Fruit fly (Drosophila melanogaster) whole organism, embryonic: ENCODE measurements around the gene spidey.

Source experiments
- Adf1 ChIP-seq: fragments of 200-800 bp; sonication (Bioruptor generic); IDR thresholded peaks from 2 replicates; pipeline ENCODE4 v1.3.6; 2022; ENCODE audit warnings: missing biosample characterization, missing genetic modification characterization
- BEAF-32 ChIP-seq: fragments of 200-800 bp; sonication (Bioruptor generic); optimal IDR thresholded peaks from 3 replicates; lab custom pipeline; 2017; ENCODE audit warnings: missing biosample characterization, missing genetic modification characterization, mild to moderate bottlenecking, moderate library complexity, missing genetic modification reagents
- CG11093 ChIP-seq: fragments of 200-800 bp; sonication (Bioruptor generic); IDR thresholded peaks from 3 replicates; pipeline ENCODE4 v1.3.6; 2022; ENCODE audit warnings: missing biosample characterization, missing genetic modification characterization
- CG13123 ChIP-seq: fragments of 200-800 bp; sonication (Bioruptor generic); optimal IDR thresholded peaks from 2 replicates; lab custom pipeline; 2016; ENCODE audit warnings: missing biosample characterization, missing genetic modification characterization
- CG15479 ChIP-seq: fragments of 200-800 bp; sonication (Bioruptor generic); optimal IDR thresholded peaks from 3 replicates; lab custom pipeline; 2019; ENCODE audit warnings: missing biosample characterization, mild to moderate bottlenecking, missing genetic modification characterization, moderate library complexity
- CG16779 ChIP-seq: fragments of 200-800 bp; sonication (Bioruptor generic); IDR thresholded peaks from 2 replicates; pipeline ENCODE4 v1.3.6; 2022; ENCODE audit warnings: missing biosample characterization, missing genetic modification characterization
- CG2120 ChIP-seq: fragments of 200-800 bp; sonication (Bioruptor generic); optimal IDR thresholded peaks from 3 replicates; lab custom pipeline; 2016; ENCODE audit warnings: missing biosample characterization, missing genetic modification characterization
- CG30403 ChIP-seq: fragments of 200-800 bp; sonication (Bioruptor generic); optimal IDR thresholded peaks from 3 replicates; lab custom pipeline; 2016; ENCODE audit warnings: missing biosample characterization, missing genetic modification characterization
- CG3065 ChIP-seq: fragments of 200-800 bp; sonication (Bioruptor generic); optimal IDR thresholded peaks from 2 replicates; lab custom pipeline; 2016; ENCODE audit warnings: missing biosample characterization, missing genetic modification characterization
- CG32532 ChIP-seq: fragments of 200-800 bp; sonication (Bioruptor generic); IDR thresholded peaks from 2 replicates; pipeline ENCODE4 v1.3.6; 2022; ENCODE audit warnings: missing biosample characterization, missing genetic modification characterization
- CG32772 ChIP-seq: fragments of 200-800 bp; sonication (Bioruptor generic); IDR thresholded peaks from 2 replicates; pipeline ENCODE4 v1.3.6; 2022; ENCODE audit warnings: missing biosample characterization, missing genetic modification characterization
- CG8924 ChIP-seq: fragments of 200-800 bp; optimal IDR thresholded peaks from 3 replicates; lab custom pipeline; 2019; ENCODE audit warnings: missing biosample characterization, mild to moderate bottlenecking, missing genetic modification characterization, moderate library complexity
- CrebB ChIP-seq: fragments of 200-800 bp; sonication (Bioruptor generic); optimal IDR thresholded peaks from 3 replicates; lab custom pipeline; 2018; ENCODE audit warnings: missing biosample characterization, mild to moderate bottlenecking, missing genetic modification characterization
- Deaf1 ChIP-seq: fragments of 200-800 bp; optimal IDR thresholded peaks from 3 replicates; lab custom pipeline; 2019; ENCODE audit warnings: missing biosample characterization, mild to moderate bottlenecking, missing genetic modification characterization, moderate library complexity
- Dfd ChIP-seq, 2 experiments: fragments of >200 bp; optimal IDR thresholded peaks; 2 replicates each; lab custom pipeline; 2017; ENCODE audit warnings: missing biosample characterization in 2 of 2, missing genetic modification characterization in 2 of 2
- Drgx ChIP-seq: fragments of 200-800 bp; sonication (Bioruptor generic); IDR thresholded peaks from 2 replicates; pipeline ENCODE4 v1.3.6; 2022; ENCODE audit warnings: missing biosample characterization, missing genetic modification characterization
- Hey ChIP-seq: fragments of 200-800 bp; sonication (Bioruptor generic); optimal IDR thresholded peaks from 3 replicates; lab custom pipeline; 2018; ENCODE audit warnings: missing biosample characterization, mild to moderate bottlenecking, missing genetic modification characterization
- Hr39 ChIP-seq: fragments of >200 bp; optimal IDR thresholded peaks from 2 replicates; lab custom pipeline; 2017
- Lim3 ChIP-seq: fragments of 200-800 bp; sonication (Bioruptor generic); IDR thresholded peaks from 2 replicates; pipeline ENCODE4 v1.3.6; 2022; ENCODE audit warnings: missing biosample characterization, missing genetic modification characterization
- NC2β ChIP-seq: fragments of 200-800 bp; sonication (Bioruptor generic); optimal IDR thresholded peaks from 2 replicates; lab custom pipeline; 2016; ENCODE audit warnings: missing biosample characterization, missing genetic modification characterization
- Opbp ChIP-seq: fragments of 200-800 bp; sonication (Bioruptor generic); IDR thresholded peaks from 3 replicates; pipeline ENCODE4 v1.3.6; 2022; ENCODE audit warnings: missing biosample characterization, missing genetic modification characterization; ENCODE audit not compliant: partially characterized antibody
- Scr ChIP-seq: fragments of 200-800 bp; sonication (Bioruptor generic); IDR thresholded peaks from 2 replicates; pipeline ENCODE4 v1.3.6; 2022; ENCODE audit warnings: missing biosample characterization, missing genetic modification characterization; ENCODE audit not compliant: partially characterized antibody
- Side ChIP-seq: fragments of 200-800 bp; sonication (Bioruptor generic); optimal IDR thresholded peaks from 2 replicates; lab custom pipeline; 2016; ENCODE audit warnings: missing biosample characterization, missing genetic modification characterization
- Sox102F ChIP-seq: fragments of 200-800 bp; sonication (Bioruptor generic); optimal IDR thresholded peaks from 2 replicates; lab custom pipeline; 2018; ENCODE audit warnings: missing biosample characterization, mild to moderate bottlenecking, missing genetic modification characterization, moderate library complexity
- Sry-δ ChIP-seq: fragments of 200-800 bp; sonication (Bioruptor generic); optimal IDR thresholded peaks from 2 replicates; lab custom pipeline; 2016; ENCODE audit warnings: missing biosample characterization, missing genetic modification characterization
- Taf1 ChIP-seq: fragments of 200-800 bp; sonication (Bioruptor generic); IDR thresholded peaks from 2 replicates; pipeline ENCODE4 v1.3.6; 2022; ENCODE audit warnings: missing biosample characterization, missing genetic modification characterization
- Trl ChIP-seq, 3 experiments: fragments of >200 bp in 2 of 3; fragments of 200-800 bp in 1 of 3; sonication (Bioruptor generic) in 1 of 3; optimal IDR thresholded peaks; 2 replicates in 1 of 3; 3 replicates in 2 of 3; lab custom pipeline; 2016 to 2017; ENCODE audit warnings: missing biosample characterization in 1 of 3, missing genetic modification characterization in 1 of 3
- ac ChIP-seq: fragments of 200-800 bp; sonication (Bioruptor generic); optimal IDR thresholded peaks from 3 replicates; lab custom pipeline; 2017; ENCODE audit warnings: missing biosample characterization, mild to moderate bottlenecking, missing genetic modification characterization
- al ChIP-seq: fragments of 200-800 bp; sonication (Bioruptor generic); IDR thresholded peaks from 2 replicates; pipeline ENCODE4 v1.3.6; 2022; ENCODE audit warnings: missing biosample characterization, missing genetic modification characterization
- ara ChIP-seq: fragments of 200-800 bp; sonication (Bioruptor generic); IDR thresholded peaks from 2 replicates; pipeline ENCODE4 v1.3.6; 2022; ENCODE audit warnings: missing biosample characterization, missing genetic modification characterization
- br ChIP-seq: fragments of >200 bp; optimal IDR thresholded peaks from 2 replicates; lab custom pipeline; 2017
- cg ChIP-seq: fragments of 200-800 bp; sonication (Bioruptor generic); optimal IDR thresholded peaks from 3 replicates; lab custom pipeline; 2019; ENCODE audit warnings: missing biosample characterization, mild to moderate bottlenecking, missing genetic modification characterization, moderate library complexity
- da ChIP-seq: fragments of 200-800 bp; sonication (Bioruptor generic); optimal IDR thresholded peaks from 2 replicates; lab custom pipeline; 2016; ENCODE audit warnings: missing biosample characterization, missing genetic modification characterization
- emc ChIP-seq: fragments of 200-800 bp; sonication (Bioruptor generic); optimal IDR thresholded peaks from 2 replicates; lab custom pipeline; 2016; ENCODE audit warnings: missing biosample characterization, missing genetic modification characterization
- eve ChIP-seq, 2 experiments: fragments of >200 bp; optimal IDR thresholded peaks; 2 replicates each; lab custom pipeline; 2017; ENCODE audit warnings: missing biosample characterization in 2 of 2, missing genetic modification characterization in 2 of 2
- grn ChIP-seq: fragments of 200-800 bp; sonication (Bioruptor generic); optimal IDR thresholded peaks from 3 replicates; lab custom pipeline; 2017; ENCODE audit warnings: missing biosample characterization, missing genetic modification characterization
- hkb ChIP-seq, 2 experiments: fragments of 200-800 bp in 1 of 2; fragments of >200 bp in 1 of 2; sonication (Bioruptor generic) in 1 of 2; IDR thresholded peaks in 1 of 2; optimal IDR thresholded peaks in 1 of 2; 2 replicates each; pipeline versions ENCODE4 v1.3.6 to Lab custom; 2017 to 2022; ENCODE audit warnings: missing biosample characterization in 1 of 2, missing genetic modification characterization in 1 of 2
- jigr1 ChIP-seq: fragments of 200-800 bp; sonication (Bioruptor generic); IDR thresholded peaks from 3 replicates; pipeline ENCODE4 v1.3.6; 2022; ENCODE audit warnings: missing biosample characterization, missing genetic modification characterization
- lab ChIP-seq: fragments of 200-800 bp; sonication (Bioruptor generic); optimal IDR thresholded peaks from 3 replicates; lab custom pipeline; 2017; ENCODE audit warnings: missing biosample characterization, missing genetic modification characterization, mild to moderate bottlenecking, moderate library complexity, missing genetic modification reagents
- lola ChIP-seq, 3 experiments: fragments of >200 bp in 2 of 3; fragments of 200-800 bp in 1 of 3; sonication (Bioruptor generic) in 1 of 3; optimal IDR thresholded peaks; 2 replicates each; lab custom pipeline; 2017 to 2019; ENCODE audit warnings: missing biosample characterization in 3 of 3, missing genetic modification characterization in 3 of 3, mild to moderate bottlenecking in 1 of 3, moderate library complexity in 1 of 3
- nerfin-1 ChIP-seq: fragments of 200-800 bp; sonication (Bioruptor generic); optimal IDR thresholded peaks from 3 replicates; lab custom pipeline; 2019; ENCODE audit warnings: missing biosample characterization, mild to moderate bottlenecking, missing genetic modification characterization, moderate library complexity
- odd ChIP-seq: fragments of 200-800 bp; sonication (Bioruptor generic); optimal IDR thresholded peaks from 2 replicates; lab custom pipeline; 2017; ENCODE audit warnings: missing biosample characterization, mild to moderate bottlenecking, missing genetic modification characterization
- org-1 ChIP-seq: fragments of 200-800 bp; sonication (Bioruptor generic); optimal IDR thresholded peaks from 2 replicates; lab custom pipeline; 2017; ENCODE audit warnings: missing biosample characterization, missing genetic modification characterization
- peb ChIP-seq: fragments of 200-800 bp; sonication (Bioruptor generic); IDR thresholded peaks from 2 replicates; pipeline ENCODE4 v1.3.6; 2022; ENCODE audit warnings: missing biosample characterization, missing genetic modification characterization
- prd ChIP-seq, 3 experiments: fragments of >200 bp in 2 of 3; fragments of 200-800 bp in 1 of 3; sonication (Bioruptor generic) in 1 of 3; optimal IDR thresholded peaks in 2 of 3; IDR thresholded peaks in 1 of 3; 2 replicates in 2 of 3; 3 replicates in 1 of 3; pipeline versions ENCODE4 v1.3.6 to Lab custom; 2017 to 2022; ENCODE audit warnings: missing biosample characterization in 1 of 3, missing genetic modification characterization in 1 of 3
- ranshi ChIP-seq: fragments of 200-800 bp; sonication (Bioruptor generic); IDR thresholded peaks from 2 replicates; pipeline ENCODE4 v1.3.6; 2022; ENCODE audit warnings: missing biosample characterization, missing genetic modification characterization
- ro ChIP-seq: fragments of 200-800 bp; sonication (Bioruptor generic); IDR thresholded peaks from 2 replicates; pipeline ENCODE4 v1.3.6; 2022; ENCODE audit warnings: missing biosample characterization, missing genetic modification characterization
- slbo ChIP-seq: fragments of 200-800 bp; sonication (Bioruptor generic); IDR thresholded peaks from 2 replicates; pipeline ENCODE4 v1.3.6; 2022; ENCODE audit warnings: missing biosample characterization, missing genetic modification characterization
- sr ChIP-seq: fragments of 200-800 bp; sonication (Bioruptor generic); IDR thresholded peaks from 3 replicates; pipeline ENCODE4 v1.3.6; 2022; ENCODE audit warnings: missing biosample characterization, missing genetic modification characterization
- wek ChIP-seq: fragments of 200-800 bp; sonication (Bioruptor generic); optimal IDR thresholded peaks from 3 replicates; lab custom pipeline; 2018; ENCODE audit warnings: missing biosample characterization, mild to moderate bottlenecking, missing genetic modification characterization, moderate library complexity
- zfh1 ChIP-seq: fragments of 200-800 bp; sonication (Bioruptor generic); IDR thresholded peaks from 3 replicates; pipeline ENCODE4 v1.3.6; 2022; ENCODE audit warnings: missing biosample characterization, missing genetic modification characterization

Gene spidey

dm6 chrX:7934679-7935078 is 25.9 kb downstream of the spidey start, which contains the start of gene RpS14b (continued):
- TF ChIP-seq CG32532 (GFP tag; lab: Robert Waterston, UW) (peak; percentile 83), eve (GFP tag; optimal IDR thresholded peaks at IDR 0.05; lab: Kevin White, UChicago) (no peak), Sox102F (GFP tag; lab: Kevin White, UChicago) (no peak), Deaf1 (tag; lab: Kevin White, UChicago) (peak; percentile 7), BEAF-32 (GFP tag; lab: Kevin White, UChicago) (peak; percentile 81), al (GFP tag; lab: Robert Waterston, UW) (peak; percentile 38; the same call in 1 of the 2 replicates), slbo (peak; percentile 75), ac (no peak), CG13123 (GFP tag; lab: Kevin White, UChicago) (no peak), br (lab: Kevin White, UChicago) (no peak), hkb (optimal IDR thresholded peaks at IDR 0.05; lab: Kevin White, UChicago) (peak; percentile 36), hkb (GFP tag; IDR thresholded peaks at IDR 0.05; lab: Robert Waterston, UW) (peak; percentile 71), prd (optimal IDR thresholded peaks at IDR 0.05; lab: Kevin White, UChicago) (no peak), prd (GFP tag; IDR thresholded peaks at IDR 0.05; lab: Robert Waterston, UW) (peak; percentile 41; the same call in 1 of the 3 replicates), CG15479 (GFP tag; lab: Kevin White, UChicago) (peak; percentile 81), CG32772 (GFP tag; lab: Robert Waterston, UW) (peak; percentile 60), cg (GFP tag; lab: Kevin White, UChicago) (peak; percentile 10), ranshi (GFP tag; lab: Robert Waterston, UW) (peak; percentile 74), peb (GFP tag; lab: Robert Waterston, UW) (no peak), jigr1 (GFP tag; lab: Robert Waterston, UW) (no peak), odd (GFP tag; lab: Kevin White, UChicago) (peak; percentile 70), lola (GFP tag; optimal IDR thresholded peaks at IDR 0.05; lab: Kevin White, UChicago) (no peak), sr (peak; percentile 67), CG3065 (GFP tag; lab: Kevin White, UChicago) (no peak), CrebB (peak; percentile 72), da (GFP tag; lab: Kevin White, UChicago) (peak; percentile 48), CG8924 (tag; lab: Kevin White, UChicago) (no peak), org-1 (no peak), Lim3 (GFP tag; lab: Robert Waterston, UW) (no peak), CG30403 (peak; percentile 48), Adf1 (GFP tag; lab: Robert Waterston, UW) (peak; percentile 54), Taf1 (GFP tag; lab: Robert Waterston, UW) (no peak), wek (GFP tag; lab: Kevin White, UChicago) (peak; percentile 24), CG2120 (GFP tag; lab: Kevin White, UChicago) (peak; percentile 66), Side (GFP tag; lab: Kevin White, UChicago) (peak; percentile 74), ara (GFP tag; lab: Robert Waterston, UW) (peak; percentile 56), CG11093 (GFP tag; lab: Robert Waterston, UW) (no peak), Scr (peak; percentile 73), zfh1 (GFP tag; lab: Robert Waterston, UW) (peak; percentile 73), emc (GFP tag; lab: Kevin White, UChicago) (peak; percentile 27), Sry-δ (GFP tag; lab: Kevin White, UChicago) (peak; percentile 74), Hr39 (lab: Kevin White, UChicago) (no peak), NC2β (GFP tag; lab: Kevin White, UChicago) (peak; percentile 70), grn (GFP tag; lab: Kevin White, UChicago) (peak; percentile 6), nerfin-1 (tag; lab: Kevin White, UChicago) (peak; percentile 6), Drgx (GFP tag; lab: Robert Waterston, UW) (no peak), CG16779 (GFP tag; lab: Robert Waterston, UW) (no peak), lab (peak; percentile 87), Dfd (GFP tag; optimal IDR thresholded peaks at IDR 0.05; lab: Kevin White, UChicago) (no peak), ro (GFP tag; lab: Robert Waterston, UW) (no peak), Opbp (GFP tag; lab: Robert Waterston, UW) (peak; percentile 78), Hey (tag; lab: Kevin White, UChicago) (peak; percentile 52), Trl (optimal IDR thresholded peaks at IDR 0.05; lab: Kevin White, UChicago) (no peak), Trl (GFP tag; optimal IDR thresholded peaks at IDR 0.05; lab: Kevin White, UChicago) (peak; percentile 69)
